Worm (Caenorhabditis elegans) whole organism, L4/young adult: Measurements from ENCODE around the gene C26D10.3.

Experiments used
- W03F9.2 ChIP-seq: fragments of 150-350 bp; optimal IDR thresholded peaks from 2 replicates; lab custom pipeline; 2014; ENCODE audit warnings: missing biosample characterization, missing genetic modification characterization
- dao-5 ChIP-seq: sonication (generic microtip); optimal IDR thresholded peaks from 2 replicates; lab custom pipeline; 2016; ENCODE audit warnings: missing genotype, missing genetic modification characterization, moderate library complexity, missing compliant biosample characterization
- him-1 ChIP-seq: sonication (generic microtip); optimal IDR thresholded peaks from 2 replicates; lab custom pipeline; 2016; ENCODE audit warnings: missing genotype, missing genetic modification reagents, missing genetic modification characterization, missing compliant biosample characterization

- TF ChIP-seq him-1 (tag; lab: Kevin White, UChicago) (no peak), W03F9.2 (no peak), dao-5 (tag; lab: Kevin White, UChicago) (no peak)
Observed at ce11 chrII:8312012-8312411, 13.2 kb upstream of the C26D10.3 start.
